Worm (Caenorhabditis elegans) whole organism, L1 larva: ENCODE data around the gene brp-1.
A peak's percentile ranks its signal among the peaks of the same experiment; 100 is the strongest.

Experiments used
- C04F5.9 ChIP-seq: sonication (generic microtip); optimal IDR thresholded peaks from 2 replicates; lab custom pipeline; 2016; ENCODE audit warnings: missing genetic modification characterization, missing compliant biosample characterization
- C16A3.4 ChIP-seq: fragments of 150-350 bp; optimal IDR thresholded peaks from 2 replicates; lab custom pipeline; 2014; ENCODE audit warnings: missing biosample characterization, missing genetic modification characterization
- C34B4.2 ChIP-seq: sonication (generic microtip); optimal IDR thresholded peaks from 2 replicates; lab custom pipeline; 2017; ENCODE audit warnings: mild to moderate bottlenecking, missing genetic modification characterization, missing compliant biosample characterization
- ama-1 ChIP-seq: fragments of 150-350 bp; optimal IDR thresholded peaks from 2 replicates; lab custom pipeline; 2014
- blmp-1 ChIP-seq: fragments of 150-350 bp; optimal IDR thresholded peaks from 2 replicates; lab custom pipeline; 2014; ENCODE audit warnings: missing biosample characterization, missing genetic modification characterization
- ceh-82 ChIP-seq, 3 experiments: fragments of 150-350 bp in 1 of 3; sonication (generic microtip) in 2 of 3; optimal IDR thresholded peaks; 2 replicates each; lab custom pipeline; 2014 to 2017; ENCODE audit warnings: missing biosample characterization in 3 of 3, missing genetic modification characterization in 3 of 3
- dpl-1 ChIP-seq, 3 experiments: fragments of 150-350 bp in 2 of 3; sonication (generic microtip) in 1 of 3; optimal IDR thresholded peaks; 2 replicates each; lab custom pipeline; 2014 to 2017; ENCODE audit warnings: missing biosample characterization in 3 of 3, missing genetic modification characterization in 3 of 3, missing genetic modification reagents in 3 of 3
- efl-1 ChIP-seq, 4 experiments: fragments of 150-350 bp; optimal IDR thresholded peaks in 3 of 4; peaks in 1 of 4; 1 replicate in 1 of 4; 2 replicates in 3 of 4; lab custom pipeline; 2014; ENCODE audit warnings: missing biosample characterization in 2 of 4, missing genetic modification characterization in 2 of 4, missing genetic modification reagents in 2 of 4
- efl-3 ChIP-seq: fragments of 200-800 bp; sonication (Bioruptor generic); optimal IDR thresholded peaks from 2 replicates; lab custom pipeline; 2018; ENCODE audit warnings: mild to moderate bottlenecking, missing genetic modification characterization, missing compliant biosample characterization
- egl-27 ChIP-seq, 2 experiments: fragments of 150-350 bp in 1 of 2; sonication (generic microtip); optimal IDR thresholded peaks; 3 replicates each; lab custom pipeline; 2017 to 2018; ENCODE audit warnings: missing biosample characterization in 2 of 2, missing genetic modification characterization in 2 of 2, missing genetic modification reagents in 2 of 2
- elt-3 ChIP-seq, 6 experiments: fragments of 150-350 bp in 1 of 6; sonication (generic microtip); optimal IDR thresholded peaks; 2 replicates each; lab custom pipeline; 2017 to 2018; ENCODE audit warnings: missing biosample characterization in 6 of 6, missing genetic modification characterization in 6 of 6, inconsistent platforms in 1 of 6
- ets-5 ChIP-seq: fragments of 200-800 bp; sonication (Bioruptor generic); IDR thresholded peaks from 2 replicates; pipeline ENCODE4 v1.3.6; 2022; ENCODE audit warnings: missing genetic modification characterization, missing compliant biosample characterization
- fkh-10 ChIP-seq: sonication (generic microtip); optimal IDR thresholded peaks from 2 replicates; lab custom pipeline; 2017; ENCODE audit warnings: missing biosample characterization, missing genetic modification reagents, missing genetic modification characterization
- fkh-4 ChIP-seq: sonication (generic microtip); optimal IDR thresholded peaks from 2 replicates; lab custom pipeline; 2016; ENCODE audit warnings: missing compliant biosample characterization, missing genetic modification characterization, borderline replicate concordance
- fkh-8 ChIP-seq: sonication (generic microtip); optimal IDR thresholded peaks from 2 replicates; lab custom pipeline; 2016; ENCODE audit warnings: mild to moderate bottlenecking, missing genetic modification characterization, missing compliant biosample characterization
- grh-1 ChIP-seq: fragments of 200-800 bp; sonication (Bioruptor generic); IDR thresholded peaks from 2 replicates; pipeline ENCODE4 v1.3.6; 2022; ENCODE audit warnings: missing genetic modification reagents, missing genetic modification characterization, missing compliant biosample characterization
- hlh-4 ChIP-seq: sonication (generic microtip); optimal IDR thresholded peaks from 2 replicates; lab custom pipeline; 2016; ENCODE audit warnings: mild to moderate bottlenecking, missing genetic modification characterization, missing compliant biosample characterization
- isw-1 ChIP-seq: fragments of 200-800 bp; sonication (Bioruptor generic); IDR thresholded peaks from 2 replicates; pipeline ENCODE4 v1.3.6; 2022; ENCODE audit warnings: missing genetic modification characterization, missing compliant biosample characterization
- lin-13 ChIP-seq: fragments of 150-350 bp; optimal IDR thresholded peaks from 2 replicates; lab custom pipeline; 2014; ENCODE audit warnings: missing biosample characterization, missing genetic modification reagents, missing genetic modification characterization
- lin-14 ChIP-seq: fragments of 200-800 bp; sonication (Bioruptor generic); optimal IDR thresholded peaks from 2 replicates; lab custom pipeline; 2018; ENCODE audit warnings: mild to moderate bottlenecking, missing genetic modification characterization, moderate library complexity, missing compliant biosample characterization
- lin-15B ChIP-seq: fragments of 150-350 bp; sonication (generic microtip); optimal IDR thresholded peaks from 3 replicates; lab custom pipeline; 2014; ENCODE audit warnings: missing biosample characterization, missing genetic modification characterization
- lsy-2 ChIP-seq, 2 experiments: fragments of 150-350 bp; optimal IDR thresholded peaks; 2 replicates each; lab custom pipeline; 2014; ENCODE audit warnings: missing biosample characterization in 2 of 2, missing genetic modification characterization in 2 of 2
- nhr-12 ChIP-seq: sonication (generic microtip); optimal IDR thresholded peaks from 2 replicates; lab custom pipeline; 2017; ENCODE audit warnings: missing biosample characterization, missing genetic modification characterization
- nhr-20 ChIP-seq: sonication (generic microtip); optimal IDR thresholded peaks from 2 replicates; lab custom pipeline; 2016; ENCODE audit warnings: mild to moderate bottlenecking, missing genetic modification characterization, missing compliant biosample characterization
- nhr-237 ChIP-seq: fragments of 150-350 bp; optimal IDR thresholded peaks from 2 replicates; lab custom pipeline; 2014; ENCODE audit warnings: missing biosample characterization, missing genetic modification characterization
- nhr-28 ChIP-seq: fragments of 150-350 bp; optimal IDR thresholded peaks from 2 replicates; lab custom pipeline; 2014; ENCODE audit warnings: missing biosample characterization, missing genetic modification characterization
- nhr-47 ChIP-seq: sonication (generic microtip); optimal IDR thresholded peaks from 2 replicates; lab custom pipeline; 2016; ENCODE audit warnings: mild to moderate bottlenecking, missing genetic modification characterization, moderate library complexity, missing compliant biosample characterization
- nhr-71 ChIP-seq: sonication (generic microtip); optimal IDR thresholded peaks from 2 replicates; lab custom pipeline; 2016; ENCODE audit warnings: mild to moderate bottlenecking, missing genetic modification characterization, moderate library complexity, missing compliant biosample characterization
- nhr-77 ChIP-seq: fragments of 150-350 bp; optimal IDR thresholded peaks from 2 replicates; lab custom pipeline; 2014; ENCODE audit warnings: missing biosample characterization, missing genetic modification characterization
- nhr-84 ChIP-seq: sonication (generic microtip); optimal IDR thresholded peaks from 2 replicates; lab custom pipeline; 2017; ENCODE audit warnings: missing biosample characterization, missing genetic modification characterization
- nhr-85 ChIP-seq: sonication (generic microtip); peaks from one replicate; lab custom pipeline; 2016; ENCODE audit warnings: missing genetic modification characterization, inconsistent platforms, missing compliant biosample characterization
- pax-3 ChIP-seq: fragments of 200-800 bp; sonication (Bioruptor generic); optimal IDR thresholded peaks from 2 replicates; lab custom pipeline; 2018; ENCODE audit warnings: mild to moderate bottlenecking, missing genetic modification characterization, moderate library complexity, missing compliant biosample characterization
- rnt-1 ChIP-seq: sonication (generic microtip); optimal IDR thresholded peaks from 2 replicates; lab custom pipeline; 2016; ENCODE audit warnings: mild to moderate bottlenecking, missing genetic modification characterization, moderate library complexity, missing compliant biosample characterization
- skn-1 ChIP-seq: fragments of 150-350 bp; optimal IDR thresholded peaks from 2 replicates; lab custom pipeline; 2014; ENCODE audit warnings: missing biosample characterization, missing genetic modification characterization
- snpc-4 ChIP-seq: fragments of 150-350 bp; optimal IDR thresholded peaks from 2 replicates; lab custom pipeline; 2014; ENCODE audit warnings: missing biosample characterization, missing genetic modification characterization
- sptf-1 ChIP-seq: fragments of 150-350 bp; optimal IDR thresholded peaks from 2 replicates; lab custom pipeline; 2014; ENCODE audit warnings: missing biosample characterization, missing genetic modification characterization
- swsn-7 ChIP-seq: sonication (generic microtip); optimal IDR thresholded peaks from 2 replicates; lab custom pipeline; 2016; ENCODE audit warnings: missing genetic modification characterization, missing compliant biosample characterization
- tbx-2 ChIP-seq: sonication (generic microtip); optimal IDR thresholded peaks from 2 replicates; lab custom pipeline; 2016; ENCODE audit warnings: missing genetic modification characterization, missing compliant biosample characterization
- unc-130 ChIP-seq: fragments of 150-350 bp; optimal IDR thresholded peaks from 2 replicates; lab custom pipeline; 2017; ENCODE audit warnings: missing biosample characterization, missing genetic modification characterization, inconsistent platforms
- unc-30 ChIP-seq: sonication (generic microtip); optimal IDR thresholded peaks from 2 replicates; lab custom pipeline; 2017; ENCODE audit warnings: missing biosample characterization, missing genetic modification characterization
- xbp-1 ChIP-seq: sonication (generic microtip); optimal IDR thresholded peaks from 2 replicates; lab custom pipeline; 2016; ENCODE audit warnings: missing genetic modification characterization, missing compliant biosample characterization
- zip-4 ChIP-seq: fragments of 200-800 bp; sonication (Bioruptor generic); optimal IDR thresholded peaks from 2 replicates; lab custom pipeline; 2018; ENCODE audit warnings: mild to moderate bottlenecking, missing genetic modification characterization, moderate library complexity, missing compliant biosample characterization
- ztf-4 ChIP-seq: fragments of 150-350 bp; optimal IDR thresholded peaks from 2 replicates; lab custom pipeline; 2014; ENCODE audit warnings: missing biosample characterization, missing genetic modification characterization

Gene brp-1

DNA sequence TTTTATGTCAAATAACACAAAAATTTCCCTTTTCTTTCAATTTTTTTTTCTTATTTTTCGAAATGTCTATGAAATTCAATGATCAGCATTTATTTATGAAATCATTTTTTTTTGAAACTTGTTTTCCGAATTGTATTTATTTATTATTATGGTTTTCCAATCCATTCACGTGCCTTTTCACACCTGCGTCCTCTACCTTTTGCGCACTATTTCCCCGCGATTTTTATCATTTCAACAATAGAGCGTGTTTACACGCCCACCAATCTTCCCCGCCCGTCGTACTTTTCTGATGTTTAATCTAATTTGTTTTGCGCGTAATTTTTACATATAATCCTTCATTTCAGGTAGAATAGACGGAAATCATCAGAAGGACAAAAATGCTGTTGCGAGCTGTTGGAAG is 30.5 kb upstream of the brp-1 start, which contains the start of gene wah-1 (continued):
- TF ChIP-seq skn-1 (tag; lab: Kevin White, UChicago) (no peak), blmp-1 (peak; percentile 66)

DNA sequence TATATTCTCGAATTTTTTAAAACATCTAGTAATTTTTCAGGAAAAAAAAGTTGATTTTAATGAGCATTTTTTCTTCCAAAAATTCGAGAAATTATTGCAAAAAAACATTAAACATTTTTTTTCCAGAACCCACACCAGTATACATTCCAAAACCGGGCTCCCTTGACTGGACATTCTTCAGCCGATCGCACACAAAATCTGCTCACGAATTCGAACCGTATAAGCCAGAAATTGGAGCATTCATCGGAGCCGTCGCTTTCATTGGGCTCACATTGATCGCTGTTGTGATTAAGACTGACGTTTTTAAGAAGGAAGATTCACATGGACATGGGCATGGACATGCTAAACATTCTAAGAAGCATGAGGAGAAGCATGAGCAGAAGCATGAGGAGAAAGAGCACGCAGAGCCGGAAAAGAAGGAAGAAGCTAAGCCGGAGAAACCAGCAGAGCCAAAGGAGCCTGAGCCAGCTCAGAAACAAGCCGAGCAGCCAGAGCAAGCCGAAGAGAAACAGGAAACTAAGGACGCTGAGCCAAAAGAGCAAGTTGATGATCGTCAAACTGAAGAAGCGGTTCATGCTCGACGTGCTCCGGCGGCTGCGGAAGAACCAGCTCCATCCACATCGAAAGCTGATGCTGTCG is 28.6 kb upstream of the brp-1 start:
- no peak for TF ChIP-seq lsy-2 (tag; optimal IDR thresholded peaks at IDR 0.05; lab: Kevin White, UChicago)
- TF ChIP-seq snpc-4 (tag; lab: Kevin White, UChicago), result no peak
- TF ChIP-seq sptf-1 (tag; lab: Kevin White, UChicago), result no peak
- no peak for TF ChIP-seq lin-15B
- no peak for TF ChIP-seq nhr-84 (tag; lab: Kevin White, UChicago)
- no peak for TF ChIP-seq nhr-237 (tag; lab: Kevin White, UChicago)
- TF ChIP-seq fkh-8 (tag; lab: Kevin White, UChicago), result no peak
- no peak for TF ChIP-seq skn-1 (tag; lab: Kevin White, UChicago)
- TF ChIP-seq ceh-82 (tag; optimal IDR thresholded peaks at IDR 0.05; lab: Kevin White, UChicago), result no peak
- no peak for TF ChIP-seq grh-1 (GFP tag; lab: Robert Waterston, UW)
- TF ChIP-seq ama-1, result no peak
- no peak for TF ChIP-seq nhr-20 (tag; lab: Kevin White, UChicago)
- no peak for TF ChIP-seq isw-1
- TF ChIP-seq nhr-12 (tag; lab: Kevin White, UChicago), result no peak
- no peak for TF ChIP-seq unc-30 (tag; lab: Kevin White, UChicago)
- TF ChIP-seq nhr-85 (tag; lab: Kevin White, UChicago), result no peak
- TF ChIP-seq C04F5.9 (tag; lab: Kevin White, UChicago), result no peak
- TF ChIP-seq ztf-4 (tag; lab: Kevin White, UChicago), result no peak

DNA sequence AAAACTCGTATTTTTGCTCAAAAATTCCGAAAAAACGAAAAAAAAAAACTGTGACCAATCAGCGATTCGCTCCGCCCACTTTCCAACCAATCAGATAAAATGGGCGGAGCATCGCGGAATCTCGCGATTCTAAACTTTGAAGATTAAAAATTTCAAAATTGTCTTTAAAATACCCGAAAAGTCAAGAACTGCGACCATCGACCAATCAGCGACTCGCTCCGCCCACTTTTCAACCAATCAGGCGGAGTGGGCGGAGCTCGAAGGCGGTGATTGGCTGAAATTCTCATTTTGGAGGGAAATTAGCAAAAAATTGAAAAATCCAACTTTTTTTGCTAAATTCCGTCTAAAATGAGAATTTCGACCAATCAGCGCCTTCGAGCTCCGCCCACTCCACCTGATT is 24.6 kb upstream of the brp-1 start:
- no peak for TF ChIP-seq nhr-28
- no peak for TF ChIP-seq pax-3 (tag; lab: Kevin White, UChicago)
- TF ChIP-seq lin-15B, result no peak
- TF ChIP-seq lin-13 (GFP tag; lab: Kevin White, UChicago), result no peak
- TF ChIP-seq C34B4.2 (tag; lab: Kevin White, UChicago), result no peak
- TF ChIP-seq ztf-4 (tag; lab: Kevin White, UChicago), result no peak

DNA sequence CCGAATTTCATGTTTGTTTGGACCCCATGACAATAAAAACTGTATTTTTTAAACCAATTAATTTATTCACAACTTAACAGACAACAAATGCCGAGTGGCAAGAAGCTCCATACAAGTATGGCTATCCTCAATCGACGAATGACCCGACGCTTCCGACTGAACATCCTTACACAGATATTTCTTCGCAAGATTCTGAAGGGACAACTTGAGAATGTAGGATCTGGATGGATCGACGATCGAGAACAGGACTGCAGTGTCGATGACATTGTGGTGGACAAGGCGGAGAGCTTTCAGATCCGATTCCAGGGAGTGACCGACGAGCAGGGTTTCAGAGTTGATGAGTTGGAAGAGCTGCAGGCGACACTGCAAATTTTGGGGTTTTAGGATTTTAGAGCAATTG is 20.8 kb upstream of the brp-1 start:
- TF ChIP-seq fkh-4 (tag; lab: Kevin White, UChicago) (no peak), ets-5 (GFP tag; lab: Robert Waterston, UW) (no peak), tbx-2 (tag; lab: Kevin White, UChicago) (no peak), egl-27 (tag; optimal IDR thresholded peaks at IDR 0.05; lab: Kevin White, UChicago) (no peak), hlh-4 (no peak), rnt-1 (tag; lab: Kevin White, UChicago) (no peak), zip-4 (GFP tag; lab: Kevin White, UChicago) (no peak), unc-130 (tag; lab: Kevin White, UChicago) (no peak), unc-30 (tag; lab: Kevin White, UChicago) (no peak), nhr-77 (no peak)
- TF ChIP-seq, all 84 proteins: peak for 0

DNA sequence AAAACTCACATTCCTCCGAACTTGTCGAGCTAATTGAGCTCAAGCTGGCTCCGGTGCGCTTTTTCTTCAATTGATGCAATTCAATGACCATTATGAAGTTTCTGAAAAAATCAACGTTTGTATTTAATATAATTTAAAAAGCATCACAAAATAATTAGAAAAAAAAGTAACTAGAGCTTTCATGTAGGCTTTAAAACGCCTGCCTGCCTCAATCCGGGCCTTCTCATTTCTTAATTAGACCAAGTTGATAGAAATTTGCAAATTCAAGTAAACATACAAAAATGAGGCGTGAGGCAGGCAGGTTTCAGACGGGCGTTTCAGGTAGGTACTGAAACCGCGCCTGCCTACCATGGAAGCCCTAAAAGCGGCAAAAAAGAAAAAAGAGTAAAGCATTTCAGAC is 17.5 kb upstream of the brp-1 start, which contains the start of gene Y56A3A.33:
Gene Y56A3A.33 (minus strand): TSS at position 101 of the 400 bp plus-strand sequence.
- no peak for TF ChIP-seq efl-3 (GFP tag; lab: Kevin White, UChicago)
- no peak for TF ChIP-seq C16A3.4 (tag; lab: Kevin White, UChicago)

DNA sequence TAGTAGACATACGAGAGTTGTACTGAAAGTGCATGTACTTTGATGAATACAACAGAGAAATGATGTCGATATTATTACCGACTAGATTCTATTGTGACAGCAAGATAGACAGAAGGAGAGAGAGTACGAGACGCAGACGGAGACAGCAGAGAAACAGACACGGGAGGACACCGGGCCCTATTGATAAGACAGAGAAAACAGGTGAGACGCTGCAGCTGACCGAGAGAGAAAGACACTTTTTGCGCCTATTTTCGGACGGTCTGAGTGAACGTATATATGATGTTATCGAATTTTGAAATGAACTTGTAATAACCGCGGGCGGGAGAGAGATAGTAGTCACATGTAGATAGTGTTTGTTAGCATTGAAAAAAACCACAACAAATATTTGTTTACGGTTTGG is 17.1 kb upstream of the brp-1 start:
- peak; percentile 89 for TF ChIP-seq nhr-85 (tag; lab: Kevin White, UChicago)
- TF ChIP-seq xbp-1, result peak; percentile 39
- TF ChIP-seq nhr-47, result peak; percentile 55
- no peak for TF ChIP-seq fkh-10 (GFP tag; lab: Kevin White, UChicago)
- TF ChIP-seq unc-130 (tag; lab: Kevin White, UChicago), result peak; percentile 77
- peak; percentile 61 for TF ChIP-seq C16A3.4 (tag; lab: Kevin White, UChicago)
- TF ChIP-seq snpc-4 (tag; lab: Kevin White, UChicago), result no peak
- peak in 2 of 6 experiments; percentile 45 to 80 for TF ChIP-seq elt-3 (tag; optimal IDR thresholded peaks at IDR 0.05; lab: Kevin White, UChicago)
- TF ChIP-seq lin-14, result peak; percentile 81
- TF ChIP-seq nhr-71 (tag; lab: Kevin White, UChicago), result peak; percentile 71
- TF ChIP-seq dpl-1 (GFP tag; optimal IDR thresholded peaks at IDR 0.05; lab: Kevin White, UChicago), result peak in 2 of 3 experiments; percentile 21 to 42
- TF ChIP-seq tbx-2 (tag; lab: Kevin White, UChicago), result peak; percentile 27
- peak; percentile 12 for TF ChIP-seq swsn-7 (tag; lab: Kevin White, UChicago)
- TF ChIP-seq efl-1 (optimal IDR thresholded peaks at IDR 0.05; lab: Kevin White, UChicago), result peak; percentile 49 to 63
- TF ChIP-seq efl-1 (GFP tag; optimal IDR thresholded peaks at IDR 0.05 in 1 of 2; lab: Kevin White, UChicago), result peak; percentile 12 to 90
- TF ChIP-seq grh-1 (GFP tag; lab: Robert Waterston, UW), result 0 out of 2 replicates have a peak, but pooled peaks have one; percentile 9
